Worm (Caenorhabditis elegans) whole organism, L2 larva: ENCODE results near the gene nlp-14.

Source experiments
- C34F6.9 ChIP-seq: fragments of 150-350 bp; optimal IDR thresholded peaks from 2 replicates; lab custom pipeline; 2014; ENCODE audit warnings: missing biosample characterization, missing genetic modification characterization
- F13H6.1 ChIP-seq: sonication (generic microtip); optimal IDR thresholded peaks from 2 replicates; lab custom pipeline; 2016; ENCODE audit warnings: missing genetic modification characterization, missing compliant biosample characterization
- Y55F3AM.14 ChIP-seq: fragments of 200-800 bp; sonication (Bioruptor generic); optimal IDR thresholded peaks from 2 replicates; lab custom pipeline; 2018; ENCODE audit warnings: mild to moderate bottlenecking, missing genetic modification characterization, missing compliant biosample characterization
- ZK546.5 ChIP-seq: sonication (generic microtip); optimal IDR thresholded peaks from 2 replicates; lab custom pipeline; 2017; ENCODE audit warnings: missing biosample characterization, missing genetic modification characterization
- alr-1 ChIP-seq: fragments of 150-350 bp; optimal IDR thresholded peaks from 2 replicates; lab custom pipeline; 2014; ENCODE audit warnings: missing biosample characterization, missing genetic modification characterization
- aly-2 ChIP-seq: fragments of 150-350 bp; optimal IDR thresholded peaks from 2 replicates; lab custom pipeline; 2014; ENCODE audit warnings: missing biosample characterization, missing genetic modification characterization
- ama-1 ChIP-seq: fragments of 150-350 bp; optimal IDR thresholded peaks from 2 replicates; lab custom pipeline; 2018; ENCODE audit warnings: inconsistent platforms
- blmp-1 ChIP-seq: sonication (generic microtip); optimal IDR thresholded peaks from 2 replicates; lab custom pipeline; 2017; ENCODE audit warnings: missing genetic modification characterization, mild to moderate bottlenecking, missing compliant biosample characterization, antibody characterized with exemption, moderate library complexity; ENCODE audit not compliant: insufficient read depth
- ceh-16 ChIP-seq: fragments of 150-350 bp; optimal IDR thresholded peaks from 2 replicates; lab custom pipeline; 2014; ENCODE audit warnings: missing biosample characterization, missing genetic modification characterization
- ceh-82 ChIP-seq: fragments of 150-350 bp; optimal IDR thresholded peaks from 2 replicates; lab custom pipeline; 2014; ENCODE audit warnings: missing biosample characterization, missing genetic modification characterization
- crh-2 ChIP-seq: sonication (generic microtip); optimal IDR thresholded peaks from 2 replicates; lab custom pipeline; 2017; ENCODE audit warnings: missing biosample characterization, missing genetic modification characterization
- dmd-4 ChIP-seq: sonication (generic microtip); optimal IDR thresholded peaks from 2 replicates; lab custom pipeline; 2017; ENCODE audit warnings: missing biosample characterization, missing genetic modification characterization
- elt-1 ChIP-seq: fragments of 150-350 bp; optimal IDR thresholded peaks from 2 replicates; lab custom pipeline; 2014; ENCODE audit warnings: missing biosample characterization, missing genetic modification characterization
- elt-3 ChIP-seq: sonication (generic microtip); optimal IDR thresholded peaks from 2 replicates; lab custom pipeline; 2017; ENCODE audit warnings: missing biosample characterization, missing genetic modification characterization
- fos-1 ChIP-seq: fragments of 150-350 bp; optimal IDR thresholded peaks from 2 replicates; lab custom pipeline; 2014; ENCODE audit warnings: missing biosample characterization, missing genetic modification characterization
- gmeb-1 ChIP-seq: fragments of 150-350 bp; optimal IDR thresholded peaks from 2 replicates; lab custom pipeline; 2014; ENCODE audit warnings: missing biosample characterization, missing genetic modification characterization
- lin-11 ChIP-seq: fragments of 150-350 bp; sonication (generic microtip); optimal IDR thresholded peaks from 2 replicates; lab custom pipeline; 2014; ENCODE audit warnings: missing biosample characterization, missing genetic modification characterization, inconsistent platforms, mixed read lengths
- lin-39 ChIP-seq: fragments of 150-350 bp; optimal IDR thresholded peaks from 2 replicates; lab custom pipeline; 2014; ENCODE audit warnings: missing biosample characterization, missing genetic modification reagents, missing genetic modification characterization
- lsy-2 ChIP-seq, 2 experiments: fragments of 150-350 bp in 1 of 2; sonication (generic microtip) in 1 of 2; optimal IDR thresholded peaks; 2 replicates each; lab custom pipeline; 2014 to 2017; ENCODE audit warnings: missing biosample characterization in 2 of 2, missing genetic modification characterization in 2 of 2
- mbf-1 ChIP-seq: sonication (generic microtip); optimal IDR thresholded peaks from 2 replicates; lab custom pipeline; 2017; ENCODE audit warnings: missing biosample characterization, missing genetic modification characterization
- nhr-10 ChIP-seq: sonication (generic microtip); optimal IDR thresholded peaks from 2 replicates; lab custom pipeline; 2017; ENCODE audit warnings: missing biosample characterization, missing genetic modification characterization
- nhr-11 ChIP-seq: fragments of 150-350 bp; optimal IDR thresholded peaks from 2 replicates; lab custom pipeline; 2014; ENCODE audit warnings: missing biosample characterization, missing genetic modification characterization
- nhr-12 ChIP-seq: fragments of 150-350 bp; optimal IDR thresholded peaks from 2 replicates; lab custom pipeline; 2014; ENCODE audit warnings: missing biosample characterization, missing genetic modification characterization
- nhr-23 ChIP-seq: fragments of 150-350 bp; optimal IDR thresholded peaks from 2 replicates; lab custom pipeline; 2014; ENCODE audit warnings: missing biosample characterization, missing genetic modification reagents, missing genetic modification characterization
- nhr-237 ChIP-seq: fragments of 150-350 bp; optimal IDR thresholded peaks from 2 replicates; lab custom pipeline; 2014; ENCODE audit warnings: missing biosample characterization, missing genetic modification characterization
- nhr-25 ChIP-seq: fragments of 150-350 bp; sonication (generic microtip); optimal IDR thresholded peaks from 3 replicates; lab custom pipeline; 2014; ENCODE audit warnings: missing biosample characterization, missing genetic modification characterization
- nhr-6 ChIP-seq: fragments of 150-350 bp; optimal IDR thresholded peaks from 2 replicates; lab custom pipeline; 2014; ENCODE audit warnings: missing biosample characterization, missing genetic modification characterization
- nhr-77 ChIP-seq: fragments of 150-350 bp; optimal IDR thresholded peaks from 2 replicates; lab custom pipeline; 2014; ENCODE audit warnings: missing biosample characterization, missing genetic modification characterization
- skn-1 ChIP-seq: sonication (generic microtip); optimal IDR thresholded peaks from 2 replicates; lab custom pipeline; 2017; ENCODE audit warnings: missing biosample characterization, missing genetic modification characterization
- sma-9 ChIP-seq, 2 experiments: fragments of 150-350 bp in 1 of 2; sonication (generic microtip) in 1 of 2; optimal IDR thresholded peaks; 2 replicates each; lab custom pipeline; 2014 to 2016; ENCODE audit warnings: missing genetic modification characterization in 2 of 2, mild to moderate bottlenecking in 1 of 2, missing biosample characterization in 1 of 2, missing compliant biosample characterization in 1 of 2, missing genetic modification reagents in 1 of 2, moderate library complexity in 1 of 2
- snpc-4 ChIP-seq: fragments of 150-350 bp; optimal IDR thresholded peaks from 2 replicates; lab custom pipeline; 2014; ENCODE audit warnings: missing biosample characterization, missing genetic modification characterization
- unc-39 ChIP-seq: fragments of 150-350 bp; optimal IDR thresholded peaks from 2 replicates; lab custom pipeline; 2014; ENCODE audit warnings: missing biosample characterization, missing genetic modification characterization
- unc-55 ChIP-seq: fragments of 150-350 bp; sonication (generic microtip); optimal IDR thresholded peaks from 3 replicates; lab custom pipeline; 2014; ENCODE audit warnings: missing biosample characterization, missing genetic modification reagents, missing genetic modification characterization
- zag-1 ChIP-seq: fragments of 150-350 bp; optimal IDR thresholded peaks from 2 replicates; lab custom pipeline; 2014; ENCODE audit warnings: missing biosample characterization, missing genetic modification characterization
- ztf-1 ChIP-seq: fragments of 200-800 bp; sonication (Bioruptor generic); conservative IDR thresholded peaks from 2 replicates; pipeline ENCODE4 v1.3.6; 2022; ENCODE audit warnings: missing genetic modification characterization, missing compliant biosample characterization
- ztf-11 ChIP-seq: sonication (generic microtip); optimal IDR thresholded peaks from 2 replicates; lab custom pipeline; 2017; ENCODE audit warnings: missing biosample characterization, missing genetic modification characterization
- ztf-4 ChIP-seq: fragments of 150-350 bp; optimal IDR thresholded peaks from 2 replicates; lab custom pipeline; 2014; ENCODE audit warnings: missing biosample characterization, missing genetic modification characterization

nlp-14 gene

DNA sequence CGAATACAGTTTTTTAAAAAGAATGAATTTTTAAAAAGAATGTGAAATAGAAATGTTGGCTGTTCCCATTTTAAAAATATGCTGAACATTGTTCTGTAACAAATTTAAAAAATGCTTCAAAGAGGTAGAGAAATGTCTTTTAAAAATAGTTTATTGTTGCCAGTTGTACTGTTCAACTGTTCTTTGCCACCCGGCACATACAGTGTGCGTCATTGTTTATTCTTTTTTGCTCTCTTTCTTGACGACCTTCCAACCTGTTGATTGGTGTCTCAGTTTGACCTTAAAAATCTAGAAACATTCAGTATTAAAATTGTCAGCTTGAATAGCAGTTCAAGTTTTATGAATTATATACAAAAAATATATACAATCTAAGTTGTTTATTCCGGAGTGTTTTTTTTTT, 12.4 kb upstream of the nlp-14 start:
- TF ChIP-seq unc-39 (tag; lab: Kevin White, UChicago) (no peak), nhr-10 (tag; lab: Kevin White, UChicago) (no peak), ama-1 (lab: Kevin White, UChicago) (no peak), ztf-11 (no peak), dmd-4 (no peak), nhr-77 (tag; lab: Kevin White, UChicago) (no peak), lin-39 (no peak), Y55F3AM.14 (GFP tag; lab: Kevin White, UChicago) (no peak), nhr-6 (tag; lab: Kevin White, UChicago) (no peak), crh-2 (no peak), ceh-82 (no peak), nhr-237 (no peak), zag-1 (tag; lab: Kevin White, UChicago) (no peak), nhr-12 (tag; lab: Kevin White, UChicago) (no peak), gmeb-1 (tag; lab: Kevin White, UChicago) (no peak)

DNA sequence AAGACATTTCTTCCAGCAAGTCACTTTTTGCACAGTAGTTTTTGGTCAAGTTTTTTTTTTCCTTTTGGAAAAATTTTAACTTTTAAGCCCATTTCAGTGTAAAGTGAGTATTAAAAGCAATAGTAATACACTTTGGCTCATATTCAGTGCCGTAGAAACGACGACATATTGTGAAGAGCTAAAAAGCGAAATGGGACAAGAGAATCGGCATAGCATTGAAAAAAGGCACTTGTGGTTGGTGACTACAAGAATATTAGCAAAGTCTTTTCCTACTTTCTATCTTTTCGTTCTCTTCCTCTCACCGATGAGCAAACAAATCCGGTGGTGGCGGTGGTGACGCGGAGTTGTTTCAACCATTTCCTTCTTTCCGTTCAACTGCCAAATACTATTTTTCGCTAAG, 11.7 kb upstream of the nlp-14 start, which contains the start of gene acs-22:
Gene acs-22 (plus strand): TSS at position 301 of the 400 bp plus-strand sequence.
- TF ChIP-seq unc-55 (GFP tag; lab: Kevin White, UChicago): no peak
- TF ChIP-seq lsy-2 (tag; optimal IDR thresholded peaks at IDR 0.05; lab: Kevin White, UChicago): no peak
- TF ChIP-seq elt-3 (tag; lab: Kevin White, UChicago): no peak
- TF ChIP-seq ztf-4 (tag; lab: Kevin White, UChicago): no peak
- no peak for TF ChIP-seq elt-1 (tag; lab: Kevin White, UChicago)
- TF ChIP-seq nhr-11 (tag; lab: Kevin White, UChicago): no peak
- no peak for TF ChIP-seq ceh-16 (tag; lab: Kevin White, UChicago)
- TF ChIP-seq lin-39: no peak
- TF ChIP-seq, all 48 proteins: peak for 0

DNA sequence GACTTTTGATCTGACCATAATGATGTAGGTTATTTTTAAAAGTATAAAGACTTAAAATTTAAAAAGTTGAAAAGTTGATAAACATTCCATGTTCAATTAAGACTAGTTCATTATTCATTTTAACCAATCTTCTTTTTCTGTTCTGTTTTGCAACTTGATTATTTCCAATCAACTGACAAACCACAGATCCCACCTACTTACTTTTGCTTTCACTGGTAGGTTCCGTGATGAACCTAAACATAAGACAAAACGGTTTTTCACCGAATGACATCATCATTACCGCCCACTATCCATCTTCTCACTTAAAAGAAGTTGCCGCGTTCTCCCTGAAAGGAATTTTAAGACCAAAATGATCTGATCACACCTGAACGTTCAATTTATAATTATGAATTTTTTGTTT, 10.5 kb upstream of the nlp-14 start:
- TF ChIP-seq ceh-82 (no peak), blmp-1 (tag; lab: Kevin White, UChicago) (peak; percentile 34)

DNA sequence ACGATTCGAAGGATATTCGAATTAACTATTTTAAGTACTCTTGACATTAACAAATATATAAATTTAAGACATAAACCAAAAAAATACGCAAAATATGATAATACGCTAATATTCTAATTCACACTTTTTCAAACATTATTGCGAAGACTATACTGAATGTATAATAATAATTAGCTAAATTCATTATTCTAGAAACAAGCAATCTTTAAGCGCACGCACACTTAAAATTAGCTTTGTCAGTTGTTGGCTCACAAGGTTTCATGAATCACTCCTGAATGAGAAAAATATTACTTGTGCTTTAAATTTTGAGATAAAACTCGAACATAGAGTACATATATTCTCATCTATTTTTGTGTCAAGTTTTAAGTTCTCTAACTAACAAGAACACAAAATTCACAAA, 7.6 kb upstream of the nlp-14 start:
- TF ChIP-seq lin-11: no peak
- TF ChIP-seq nhr-237: no peak
- TF ChIP-seq ztf-11: no peak
- no peak for TF ChIP-seq C34F6.9 (tag; lab: Kevin White, UChicago)
- no peak for TF ChIP-seq ztf-1
- TF ChIP-seq skn-1 (tag; lab: Kevin White, UChicago): no peak
- no peak for TF ChIP-seq elt-1 (tag; lab: Kevin White, UChicago)
- TF ChIP-seq zag-1 (tag; lab: Kevin White, UChicago): no peak
- TF ChIP-seq sma-9 (GFP tag; optimal IDR thresholded peaks at IDR 0.05; lab: Kevin White, UChicago): no peak
- no peak for TF ChIP-seq sma-9 (tag; optimal IDR thresholded peaks at IDR 0.05; lab: Kevin White, UChicago)
- TF ChIP-seq nhr-25 (tag; lab: Kevin White, UChicago): no peak
- no peak for TF ChIP-seq unc-39 (tag; lab: Kevin White, UChicago)
- no peak for TF ChIP-seq ceh-82
- no peak for TF ChIP-seq aly-2 (tag; lab: Kevin White, UChicago)
- no peak for TF ChIP-seq nhr-12 (tag; lab: Kevin White, UChicago)
- no peak for TF ChIP-seq ceh-16 (tag; lab: Kevin White, UChicago)
- no peak for TF ChIP-seq F13H6.1
- TF ChIP-seq ama-1 (lab: Kevin White, UChicago): no peak
- TF ChIP-seq elt-3 (tag; lab: Kevin White, UChicago): no peak
- TF ChIP-seq unc-55 (GFP tag; lab: Kevin White, UChicago): no peak

DNA sequence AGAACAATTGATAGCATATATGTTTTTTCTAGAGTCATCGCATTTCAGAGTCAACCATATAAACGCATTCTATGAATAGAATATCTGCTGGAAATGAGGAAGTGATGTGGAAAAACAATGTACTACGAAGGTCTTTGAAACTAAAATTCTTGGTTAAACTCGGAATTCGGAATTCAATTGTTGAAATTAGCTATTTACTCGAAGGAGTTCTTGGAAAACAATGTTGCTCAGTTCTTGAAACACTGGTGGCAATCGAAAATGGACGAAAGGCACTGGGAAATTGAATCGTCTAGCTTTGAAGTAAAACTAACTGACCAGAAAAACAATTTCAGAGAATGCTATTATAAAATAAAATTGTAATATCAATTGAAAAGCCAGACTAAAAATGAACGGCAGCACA, 7.1 kb upstream of the nlp-14 start:
- TF ChIP-seq zag-1 (tag; lab: Kevin White, UChicago): no peak
- peak; percentile 2 for TF ChIP-seq nhr-11 (tag; lab: Kevin White, UChicago)
- no peak for TF ChIP-seq dmd-4

DNA sequence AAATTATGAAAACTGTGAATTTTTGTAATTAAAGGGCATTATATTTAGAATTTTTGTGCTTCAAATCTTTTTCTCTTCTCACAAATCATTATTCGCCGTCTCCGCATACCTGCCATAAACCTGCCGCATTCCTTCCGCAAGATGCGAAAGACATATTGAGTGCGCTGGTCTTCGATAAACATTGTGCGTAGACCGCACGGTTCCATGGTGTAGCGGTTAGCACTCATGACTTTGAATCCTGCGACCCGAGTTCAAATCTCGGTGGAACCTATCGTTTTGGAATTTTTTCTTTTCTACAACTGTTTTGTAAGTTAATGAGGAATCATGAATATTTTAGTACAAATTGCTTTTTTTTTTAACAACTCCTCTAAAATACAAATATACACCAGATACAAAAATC, 6.2 kb upstream of the nlp-14 start:
- TF ChIP-seq Y55F3AM.14 (GFP tag; lab: Kevin White, UChicago) (no peak), fos-1 (tag; lab: Kevin White, UChicago) (no peak), mbf-1 (tag; lab: Kevin White, UChicago) (no peak), nhr-12 (tag; lab: Kevin White, UChicago) (no peak), nhr-237 (no peak), ztf-11 (no peak), zag-1 (tag; lab: Kevin White, UChicago) (no peak), ZK546.5 (tag; lab: Kevin White, UChicago) (no peak), ztf-4 (tag; lab: Kevin White, UChicago) (no peak), unc-39 (tag; lab: Kevin White, UChicago) (no peak), blmp-1 (tag; lab: Kevin White, UChicago) (no peak), crh-2 (no peak), nhr-23 (tag; lab: Kevin White, UChicago) (no peak), alr-1 (no peak), skn-1 (tag; lab: Kevin White, UChicago) (no peak), C34F6.9 (tag; lab: Kevin White, UChicago) (no peak), snpc-4 (tag; lab: Kevin White, UChicago) (no peak)
